Worm (Caenorhabditis elegans) whole organism, young adult: ENCODE results near the gene Y47D7A.3.
A peak's percentile ranks its signal among the peaks of the same experiment; 100 is the strongest.

Experiments
- ama-1 ChIP-seq, 3 experiments: fragments of 150-350 bp in 1 of 3; sonication (generic microtip) in 2 of 3; optimal IDR thresholded peaks; 2 replicates each; lab custom pipeline; 2014 to 2018; ENCODE audit warnings: missing biosample characterization in 2 of 3, missing genetic modification characterization in 2 of 3, missing genetic modification reagents in 2 of 3
- ceh-100 ChIP-seq: fragments of 200-800 bp; sonication (Bioruptor generic); IDR thresholded peaks from 2 replicates; pipeline ENCODE4 v1.3.6; 2022; ENCODE audit warnings: missing genetic modification reagents, missing genetic modification characterization, missing compliant biosample characterization
- fkh-3 ChIP-seq: sonication (generic microtip); optimal IDR thresholded peaks from 2 replicates; lab custom pipeline; 2016; ENCODE audit warnings: mild to moderate bottlenecking, missing genetic modification characterization, missing compliant biosample characterization
- lin-35 ChIP-seq, 3 experiments: fragments of 150-350 bp in 2 of 3; sonication (generic microtip) in 1 of 3; optimal IDR thresholded peaks; 2 replicates each; lab custom pipeline; 2014 to 2018; ENCODE audit warnings: missing biosample characterization in 3 of 3, missing genetic modification characterization in 3 of 3, missing genetic modification reagents in 3 of 3
- lsy-27 ChIP-seq: sonication (generic microtip); optimal IDR thresholded peaks from 2 replicates; lab custom pipeline; 2017; ENCODE audit warnings: missing genetic modification characterization, mild to moderate bottlenecking, missing compliant biosample characterization, antibody characterized with exemption, missing genotype, borderline replicate concordance; ENCODE audit not compliant: insufficient read depth
- nfya-1 ChIP-seq: sonication (generic microtip); optimal IDR thresholded peaks from 2 replicates; lab custom pipeline; 2017; ENCODE audit warnings: antibody characterized with exemption, missing compliant biosample characterization, missing genetic modification characterization, borderline replicate concordance; ENCODE audit not compliant: insufficient read depth
- sptf-2 ChIP-seq: fragments of 200-800 bp; sonication (Bioruptor generic); optimal IDR thresholded peaks from 2 replicates; lab custom pipeline; 2018; ENCODE audit warnings: mild to moderate bottlenecking, missing genetic modification characterization, missing compliant biosample characterization
- unc-62 ChIP-seq: fragments of 150-350 bp; optimal IDR thresholded peaks from 2 replicates; lab custom pipeline; 2014; ENCODE audit warnings: missing biosample characterization, missing genetic modification reagents, missing genetic modification characterization

- TF ChIP-seq ceh-100 (GFP tag; lab: Robert Waterston, UW) (no peak), ama-1 (optimal IDR thresholded peaks at IDR 0.05; lab: Kevin White, UChicago) (no peak), ama-1 (GFP tag; optimal IDR thresholded peaks at IDR 0.05; lab: Kevin White, UChicago) (no peak), lsy-27 (no peak), unc-62 (GFP tag; lab: Kevin White, UChicago) (no peak), fkh-3 (tag; lab: Kevin White, UChicago) (no peak), lin-35 (GFP tag; optimal IDR thresholded peaks at IDR 0.05; lab: Kevin White, UChicago) (peak in 1 of 3 experiments; percentile 12), sptf-2 (GFP tag; lab: Kevin White, UChicago) (no peak), nfya-1 (tag; lab: Kevin White, UChicago) (no peak)
Observed at ce11 chrV:4375807-4376564, 34.8 kb upstream of the Y47D7A.3 start, which contains the start of gene F32D1.7.
